Worm (Caenorhabditis elegans): ENCODE measurements around the gene T23D5.3.

ce11 chrV:15685599-15685998, 47.9 kb downstream of the T23D5.3 start, which contains the start of gene nhr-196:
- TF ChIP-seq unc-55 (GFP tag; optimal IDR thresholded peaks at IDR 0.05) (no peak), ceh-16 (tag; optimal IDR thresholded peaks at IDR 0.05) (no peak), lin-11 (tag; optimal IDR thresholded peaks at IDR 0.05) (no peak), elt-1 (tag; optimal IDR thresholded peaks at IDR 0.05) (no peak), ama-1 (optimal IDR thresholded peaks at IDR 0.05) (no peak), mab-5 (tag; optimal IDR thresholded peaks at IDR 0.05) (no peak), alr-1 (tag; optimal IDR thresholded peaks at IDR 0.05) (no peak)

Data from whole organism, L2 larva.